Worm (Caenorhabditis elegans) whole organism, mixed stage, embryonic: ENCODE measurements around the gene mut-7.

ENCODE experiments used
- bed-3 ChIP-seq: fragments of 200-800 bp; sonication (Bioruptor generic); optimal IDR thresholded peaks from 3 replicates; lab custom pipeline; 2018; ENCODE audit warnings: mild to moderate bottlenecking, missing genetic modification characterization, moderate library complexity, missing compliant biosample characterization
- ces-1 ChIP-seq: fragments of 150-350 bp; optimal IDR thresholded peaks from 2 replicates; lab custom pipeline; 2014; ENCODE audit warnings: missing biosample characterization, missing genetic modification reagents, missing genetic modification characterization
- elt-1 ChIP-seq: sonication (generic microtip); optimal IDR thresholded peaks from 2 replicates; lab custom pipeline; 2017; ENCODE audit warnings: missing genetic modification characterization, mild to moderate bottlenecking, missing compliant biosample characterization, antibody characterized with exemption, moderate library complexity, borderline replicate concordance; ENCODE audit not compliant: insufficient read depth
- elt-3 ChIP-seq: fragments of 150-350 bp; optimal IDR thresholded peaks from 2 replicates; lab custom pipeline; 2014; ENCODE audit warnings: missing biosample characterization, missing genetic modification characterization
- hlh-1 ChIP-seq: fragments of 150-350 bp; optimal IDR thresholded peaks from 2 replicates; lab custom pipeline; 2014; ENCODE audit warnings: missing biosample characterization, missing genetic modification reagents, missing genetic modification characterization
- lsy-2 ChIP-seq: fragments of 150-350 bp; optimal IDR thresholded peaks from 2 replicates; lab custom pipeline; 2014; ENCODE audit warnings: missing biosample characterization, missing genetic modification characterization
- mab-5 ChIP-seq: fragments of 150-350 bp; optimal IDR thresholded peaks from 2 replicates; lab custom pipeline; 2014; ENCODE audit warnings: missing biosample characterization, missing genetic modification characterization
- nhr-12 ChIP-seq: fragments of 150-350 bp; optimal IDR thresholded peaks from 2 replicates; lab custom pipeline; 2014; ENCODE audit warnings: missing biosample characterization, missing genetic modification characterization
- pha-4 ChIP-seq: fragments of 150-350 bp; optimal IDR thresholded peaks from 2 replicates; lab custom pipeline; 2018; ENCODE audit warnings: missing biosample characterization, missing genetic modification reagents, missing genetic modification characterization
- snpc-4 ChIP-seq: fragments of 150-350 bp; optimal IDR thresholded peaks from 2 replicates; lab custom pipeline; 2014; ENCODE audit warnings: missing biosample characterization, missing genetic modification characterization
- tbx-8 ChIP-seq: fragments of 200-800 bp; sonication (Bioruptor generic); optimal IDR thresholded peaks from 2 replicates; lab custom pipeline; 2018; ENCODE audit warnings: mild to moderate bottlenecking, missing genetic modification characterization, moderate library complexity, missing compliant biosample characterization
- unc-62 ChIP-seq: fragments of 150-350 bp; optimal IDR thresholded peaks from 2 replicates; lab custom pipeline; 2014; ENCODE audit warnings: missing biosample characterization, missing genetic modification reagents, missing genetic modification characterization
- zip-8 ChIP-seq: fragments of 150-350 bp; optimal IDR thresholded peaks from 2 replicates; lab custom pipeline; 2014; ENCODE audit warnings: missing biosample characterization, missing genetic modification characterization

DNA sequence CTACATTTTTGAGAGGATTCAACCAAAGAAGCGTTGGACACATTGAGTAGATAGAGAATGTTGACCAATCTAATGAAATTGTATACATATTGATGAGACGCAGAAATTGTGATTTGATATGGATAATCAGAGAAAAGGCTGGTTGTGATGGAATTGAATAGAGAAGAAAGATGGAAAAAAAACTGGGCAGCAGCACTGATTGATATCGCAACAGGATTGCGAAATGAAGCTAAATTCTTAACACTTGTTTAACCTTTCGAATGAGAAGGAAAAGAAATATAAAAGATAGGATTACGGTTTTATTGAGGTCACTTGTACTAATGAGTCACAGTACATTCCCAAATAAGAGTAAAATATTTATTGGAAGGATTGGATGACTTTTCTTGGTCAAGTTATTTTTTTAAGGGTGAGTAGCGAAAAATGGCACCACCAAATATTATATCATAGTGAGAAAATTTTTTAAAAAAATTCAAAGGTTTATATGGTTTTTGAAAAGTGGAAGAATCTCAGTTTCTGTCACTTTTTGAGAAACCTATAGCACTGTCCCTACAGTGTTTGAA, 39.9 kb downstream of the mut-7 start:
- TF ChIP-seq hlh-1, result no peak
- no peak for TF ChIP-seq bed-3 (GFP tag; lab: Kevin White, UChicago)
- TF ChIP-seq tbx-8 (GFP tag; lab: Kevin White, UChicago), result no peak
- TF ChIP-seq zip-8 (tag; lab: Kevin White, UChicago), result no peak
- TF ChIP-seq elt-3 (tag; lab: Kevin White, UChicago), result no peak
- TF ChIP-seq unc-62, result no peak
- TF ChIP-seq pha-4 (tag; lab: Kevin White, UChicago), result no peak
- TF ChIP-seq mab-5 (tag; lab: Kevin White, UChicago), result no peak
- TF ChIP-seq elt-1, result no peak
- TF ChIP-seq lsy-2 (tag; lab: Kevin White, UChicago), result no peak
- TF ChIP-seq ces-1, result no peak
- TF ChIP-seq nhr-12 (tag; lab: Kevin White, UChicago), result no peak
- TF ChIP-seq snpc-4 (tag; lab: Kevin White, UChicago), result no peak
